Worm (Caenorhabditis elegans): Measurements from ENCODE around the gene B0336.13.

ce11 chrIII:5693736-5694135 is at the start of gene B0336.13:
- TF ChIP-seq tbx-37 (GFP tag; conservative IDR thresholded peaks at IDR 0.05) = no peak
- no peak for TF ChIP-seq pes-1 (GFP tag; IDR thresholded peaks at IDR 0.05)
- no peak for TF ChIP-seq flt-1 (GFP tag; IDR thresholded peaks at IDR 0.05)
- TF ChIP-seq ama-1 (optimal IDR thresholded peaks at IDR 0.05) = no peak
- TF ChIP-seq tbx-11 (GFP tag; IDR thresholded peaks at IDR 0.05) = no peak
